Fruit fly (Drosophila melanogaster) whole organism, embryonic: ENCODE data around the gene CG15543.
A peak's percentile ranks its signal among the peaks of the same experiment; 100 is the strongest.

Experiments
- CG10321 ChIP-seq: fragments of 200-800 bp; sonication (Bioruptor generic); IDR thresholded peaks from 2 replicates; pipeline ENCODE4 v1.3.6; 2022; ENCODE audit warnings: missing biosample characterization, missing genetic modification characterization
- CG11398 ChIP-seq: fragments of 200-800 bp; sonication (Bioruptor generic); optimal IDR thresholded peaks from 2 replicates; lab custom pipeline; 2016; ENCODE audit warnings: missing biosample characterization, missing genetic modification characterization
- CG11723 ChIP-seq: fragments of 200-800 bp; sonication (Bioruptor generic); optimal IDR thresholded peaks from 2 replicates; lab custom pipeline; 2017; ENCODE audit warnings: missing biosample characterization, mild to moderate bottlenecking, missing genetic modification characterization
- CG12769 ChIP-seq: fragments of 200-800 bp; sonication (Bioruptor generic); optimal IDR thresholded peaks from 2 replicates; lab custom pipeline; 2019; ENCODE audit warnings: missing biosample characterization, mild to moderate bottlenecking, missing genetic modification characterization, moderate library complexity
- CG13624 ChIP-seq: fragments of 200-800 bp; sonication (Bioruptor generic); optimal IDR thresholded peaks from 2 replicates; lab custom pipeline; 2016; ENCODE audit warnings: missing biosample characterization, missing genetic modification characterization
- CG14014 ChIP-seq: fragments of 200-800 bp; sonication (Bioruptor generic); IDR thresholded peaks from 2 replicates; pipeline ENCODE4 v1.3.6; 2022; ENCODE audit warnings: missing biosample characterization, missing genetic modification characterization
- CG15514 ChIP-seq: fragments of 200-800 bp; sonication (Bioruptor generic); optimal IDR thresholded peaks from 3 replicates; lab custom pipeline; 2017; ENCODE audit warnings: missing biosample characterization, missing genetic modification characterization, mild to moderate bottlenecking, moderate library complexity, missing genetic modification reagents
- CG15696 ChIP-seq: fragments of 200-800 bp; sonication (Bioruptor generic); optimal IDR thresholded peaks from 2 replicates; lab custom pipeline; 2019; ENCODE audit warnings: missing biosample characterization, mild to moderate bottlenecking, missing genetic modification characterization, moderate library complexity
- CG16863 ChIP-seq: fragments of 200-800 bp; sonication (Bioruptor generic); optimal IDR thresholded peaks from 3 replicates; lab custom pipeline; 2016; ENCODE audit warnings: missing biosample characterization, missing genetic modification characterization
- CG18599 ChIP-seq: fragments of 200-800 bp; sonication (Bioruptor generic); optimal IDR thresholded peaks from 3 replicates; lab custom pipeline; 2017; ENCODE audit warnings: missing biosample characterization, missing genetic modification characterization, mild to moderate bottlenecking, moderate library complexity, missing genetic modification reagents
- CG30020 ChIP-seq: fragments of 200-800 bp; optimal IDR thresholded peaks from 2 replicates; lab custom pipeline; 2019; ENCODE audit warnings: missing biosample characterization, mild to moderate bottlenecking, missing genetic modification characterization, moderate library complexity
- CG33213 ChIP-seq: fragments of 200-800 bp; sonication (Bioruptor generic); optimal IDR thresholded peaks from 3 replicates; lab custom pipeline; 2016; ENCODE audit warnings: missing biosample characterization, missing genetic modification characterization
- CG4617 ChIP-seq: fragments of 200-800 bp; sonication (Bioruptor generic); optimal IDR thresholded peaks from 3 replicates; lab custom pipeline; 2016; ENCODE audit warnings: missing biosample characterization, missing genetic modification characterization, borderline replicate concordance
- CG7556 ChIP-seq: fragments of 200-800 bp; sonication (Bioruptor generic); optimal IDR thresholded peaks from 2 replicates; lab custom pipeline; 2017; ENCODE audit warnings: missing biosample characterization, mild to moderate bottlenecking, missing genetic modification characterization
- CG7987 ChIP-seq: fragments of 200-800 bp; sonication (Bioruptor generic); optimal IDR thresholded peaks from 2 replicates; lab custom pipeline; 2018; ENCODE audit warnings: missing biosample characterization, mild to moderate bottlenecking, missing genetic modification characterization, moderate library complexity
- CG8388 ChIP-seq: fragments of 200-800 bp; sonication (Bioruptor generic); optimal IDR thresholded peaks from 2 replicates; lab custom pipeline; 2019; ENCODE audit warnings: missing biosample characterization, mild to moderate bottlenecking, missing genetic modification characterization, moderate library complexity
- CG9797 ChIP-seq: fragments of 200-800 bp; sonication (Bioruptor generic); optimal IDR thresholded peaks from 3 replicates; lab custom pipeline; 2018; ENCODE audit warnings: missing biosample characterization, mild to moderate bottlenecking, missing genetic modification characterization
- CG9876 ChIP-seq: fragments of 200-800 bp; sonication (Bioruptor generic); optimal IDR thresholded peaks from 2 replicates; lab custom pipeline; 2016; ENCODE audit warnings: missing biosample characterization, missing genetic modification characterization
- CG9932 ChIP-seq: fragments of 200-800 bp; sonication (Bioruptor generic); IDR thresholded peaks from 2 replicates; pipeline ENCODE4 v1.3.6; 2022; ENCODE audit warnings: missing biosample characterization, missing genetic modification characterization
- D19B ChIP-seq: fragments of 200-800 bp; sonication (Bioruptor generic); optimal IDR thresholded peaks from 2 replicates; lab custom pipeline; 2017; ENCODE audit warnings: missing biosample characterization, mild to moderate bottlenecking, missing genetic modification characterization
- Fer3 ChIP-seq: fragments of 200-800 bp; sonication (Bioruptor generic); optimal IDR thresholded peaks from 2 replicates; lab custom pipeline; 2018; ENCODE audit warnings: missing biosample characterization, mild to moderate bottlenecking, missing genetic modification characterization, moderate library complexity
- Gug ChIP-seq: fragments of 200-800 bp; sonication (Bioruptor generic); IDR thresholded peaks from 4 replicates; pipeline ENCODE4 v1.3.6; 2022; ENCODE audit warnings: missing biosample characterization, missing genetic modification characterization
- HLHmδ ChIP-seq: fragments of 200-800 bp; sonication (Bioruptor generic); optimal IDR thresholded peaks from 2 replicates; lab custom pipeline; 2018; ENCODE audit warnings: missing biosample characterization, mild to moderate bottlenecking, missing genetic modification characterization, moderate library complexity
- Hmx ChIP-seq: fragments of 200-800 bp; sonication (Bioruptor generic); optimal IDR thresholded peaks from 2 replicates; lab custom pipeline; 2016; ENCODE audit warnings: missing biosample characterization, missing genetic modification characterization
- Mad ChIP-seq: fragments of 200-800 bp; sonication (Bioruptor generic); optimal IDR thresholded peaks from 2 replicates; lab custom pipeline; 2016; ENCODE audit warnings: missing biosample characterization, missing genetic modification characterization
- Mes4 ChIP-seq: fragments of 200-800 bp; sonication (Bioruptor generic); optimal IDR thresholded peaks from 2 replicates; lab custom pipeline; 2016; ENCODE audit warnings: missing biosample characterization, missing genetic modification characterization
- Oaz ChIP-seq: fragments of 200-800 bp; sonication (Bioruptor generic); IDR thresholded peaks from 2 replicates; pipeline ENCODE4 v1.3.6; 2022; ENCODE audit warnings: missing biosample characterization, missing genetic modification characterization
- Sox102F ChIP-seq: fragments of 200-800 bp; sonication (Bioruptor generic); optimal IDR thresholded peaks from 2 replicates; lab custom pipeline; 2018; ENCODE audit warnings: missing biosample characterization, mild to moderate bottlenecking, missing genetic modification characterization, moderate library complexity
- Sry-δ ChIP-seq: fragments of 200-800 bp; sonication (Bioruptor generic); optimal IDR thresholded peaks from 2 replicates; lab custom pipeline; 2016; ENCODE audit warnings: missing biosample characterization, missing genetic modification characterization
- al ChIP-seq: fragments of 200-800 bp; sonication (Bioruptor generic); IDR thresholded peaks from 2 replicates; pipeline ENCODE4 v1.3.6; 2022; ENCODE audit warnings: missing biosample characterization, missing genetic modification characterization
- dmrt11E ChIP-seq: fragments of 200-800 bp; sonication (Bioruptor generic); optimal IDR thresholded peaks from 3 replicates; lab custom pipeline; 2018; ENCODE audit warnings: missing biosample characterization, mild to moderate bottlenecking, missing genetic modification characterization, moderate library complexity
- gsb ChIP-seq: fragments of 200-800 bp; sonication (Bioruptor generic); IDR thresholded peaks from 2 replicates; pipeline ENCODE4 v1.3.6; 2022; ENCODE audit warnings: missing biosample characterization, missing genetic modification characterization
- ham ChIP-seq: fragments of 200-800 bp; sonication (Bioruptor generic); IDR thresholded peaks from 2 replicates; pipeline ENCODE4 v1.3.6; 2022; ENCODE audit warnings: missing biosample characterization, missing genetic modification characterization
- hkb ChIP-seq, 2 experiments: fragments of 200-800 bp in 1 of 2; fragments of >200 bp in 1 of 2; sonication (Bioruptor generic) in 1 of 2; IDR thresholded peaks in 1 of 2; optimal IDR thresholded peaks in 1 of 2; 2 replicates each; pipeline versions ENCODE4 v1.3.6 to Lab custom; 2017 to 2022; ENCODE audit warnings: missing biosample characterization in 1 of 2, missing genetic modification characterization in 1 of 2
- kah ChIP-seq: fragments of 200-800 bp; sonication (Bioruptor generic); optimal IDR thresholded peaks from 2 replicates; lab custom pipeline; 2018; ENCODE audit warnings: missing biosample characterization, mild to moderate bottlenecking, missing genetic modification characterization
- lab ChIP-seq: fragments of 200-800 bp; sonication (Bioruptor generic); optimal IDR thresholded peaks from 3 replicates; lab custom pipeline; 2017; ENCODE audit warnings: missing biosample characterization, missing genetic modification characterization, mild to moderate bottlenecking, moderate library complexity, missing genetic modification reagents
- lmd ChIP-seq: fragments of 200-800 bp; sonication (Bioruptor generic); IDR thresholded peaks from 2 replicates; pipeline ENCODE4 v1.3.6; 2022; ENCODE audit warnings: missing biosample characterization, missing genetic modification characterization
- nmo ChIP-seq: fragments of 200-800 bp; sonication (Bioruptor generic); optimal IDR thresholded peaks from 2 replicates; lab custom pipeline; 2018; ENCODE audit warnings: missing biosample characterization, mild to moderate bottlenecking, missing genetic modification characterization, moderate library complexity
- odd ChIP-seq: fragments of 200-800 bp; sonication (Bioruptor generic); optimal IDR thresholded peaks from 2 replicates; lab custom pipeline; 2017; ENCODE audit warnings: missing biosample characterization, mild to moderate bottlenecking, missing genetic modification characterization
- pan ChIP-seq, 4 experiments: fragments of >200 bp in 3 of 4; fragments of 200-800 bp in 1 of 4; sonication (Bioruptor generic) in 1 of 4; optimal IDR thresholded peaks in 3 of 4; IDR thresholded peaks in 1 of 4; 2 replicates each; pipeline versions ENCODE4 v1.3.6 to Lab custom; 2017 to 2022; ENCODE audit warnings: missing biosample characterization in 2 of 4, missing genetic modification characterization in 2 of 4, mixed read lengths in 1 of 4
- pfk ChIP-seq: fragments of 200-800 bp; sonication (Bioruptor generic); optimal IDR thresholded peaks from 2 replicates; lab custom pipeline; 2018; ENCODE audit warnings: missing biosample characterization, mild to moderate bottlenecking, missing genetic modification characterization, moderate library complexity
- salm ChIP-seq: fragments of 200-800 bp; sonication (Bioruptor generic); optimal IDR thresholded peaks from 2 replicates; lab custom pipeline; 2018; ENCODE audit warnings: missing biosample characterization, mild to moderate bottlenecking, missing genetic modification characterization
- sc ChIP-seq, 3 experiments: fragments of >200 bp in 2 of 3; fragments of 200-800 bp in 1 of 3; sonication (Bioruptor generic) in 1 of 3; optimal IDR thresholded peaks; 2 replicates in 2 of 3; 3 replicates in 1 of 3; lab custom pipeline; 2017; ENCODE audit warnings: mild to moderate bottlenecking in 1 of 3, missing biosample characterization in 1 of 3, missing genetic modification characterization in 1 of 3, missing genetic modification reagents in 1 of 3
- sim ChIP-seq: fragments of 200-800 bp; sonication (Bioruptor generic); IDR thresholded peaks from 2 replicates; pipeline ENCODE4 v1.3.6; 2022; ENCODE audit warnings: missing biosample characterization, missing genetic modification characterization
- sima ChIP-seq: fragments of 200-800 bp; sonication (Bioruptor generic); optimal IDR thresholded peaks from 2 replicates; lab custom pipeline; 2016; ENCODE audit warnings: missing biosample characterization, missing genetic modification characterization
- sr ChIP-seq: fragments of 200-800 bp; sonication (Bioruptor generic); IDR thresholded peaks from 3 replicates; pipeline ENCODE4 v1.3.6; 2022; ENCODE audit warnings: missing biosample characterization, missing genetic modification characterization
- tna ChIP-seq: fragments of 200-800 bp; sonication (Bioruptor generic); IDR thresholded peaks from 2 replicates; pipeline ENCODE4 v1.3.6; 2022; ENCODE audit warnings: missing biosample characterization, missing genetic modification characterization; ENCODE audit not compliant: partially characterized antibody
- trh ChIP-seq: fragments of 200-800 bp; sonication (Bioruptor generic); optimal IDR thresholded peaks from 2 replicates; lab custom pipeline; 2016; ENCODE audit warnings: missing biosample characterization, missing genetic modification characterization
- vnd ChIP-seq: fragments of 200-800 bp; sonication (Bioruptor generic); IDR thresholded peaks from 3 replicates; pipeline ENCODE4 v1.3.6; 2022; ENCODE audit warnings: missing biosample characterization, missing genetic modification characterization; ENCODE audit not compliant: partially characterized antibody

Gene CG15543

DNA sequence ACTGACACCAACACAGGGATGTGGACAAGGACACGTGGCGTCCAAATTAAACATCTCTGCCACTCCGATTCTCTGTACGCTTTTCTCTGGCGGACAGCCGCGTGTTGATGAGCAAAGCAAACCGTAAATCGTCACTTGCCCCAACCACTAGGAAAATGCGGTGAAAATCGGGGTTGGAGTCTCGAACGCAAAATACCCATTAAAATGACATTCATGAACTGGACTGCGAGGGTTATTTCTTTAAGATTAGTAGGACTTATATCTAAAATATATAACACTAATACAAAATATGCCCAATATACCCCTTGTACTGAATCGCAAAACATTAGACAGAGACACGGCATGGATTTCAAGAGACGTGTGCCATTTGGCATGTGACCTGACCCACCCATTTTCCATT is 24.2 kb upstream of the CG15543 start (continued):
- TF ChIP-seq CG13624 (no peak), Oaz (GFP tag; lab: Robert Waterston, UW) (0 out of 2 replicates have a peak, but pooled peaks have one; percentile 24), lab (GFP tag; lab: Kevin White, UChicago) (peak; percentile 51), sc (optimal IDR thresholded peaks at IDR 0.05; lab: Kevin White, UChicago) (no peak), sc (GFP tag; optimal IDR thresholded peaks at IDR 0.05; lab: Kevin White, UChicago) (peak; percentile 8), salm (tag; lab: Kevin White, UChicago) (no peak), CG9876 (GFP tag; lab: Kevin White, UChicago) (no peak), CG4617 (GFP tag; lab: Kevin White, UChicago) (no peak), CG12769 (tag; lab: Kevin White, UChicago) (peak; percentile 5), Gug (GFP tag; lab: Robert Waterston, UW) (0 out of 4 replicates have a peak, but pooled peaks have one; percentile 6), kah (GFP tag; lab: Kevin White, UChicago) (no peak), CG10321 (GFP tag; lab: Robert Waterston, UW) (no peak), pan (optimal IDR thresholded peaks at IDR 0.05; lab: Kevin White, UChicago) (no peak), pan (GFP tag; optimal IDR thresholded peaks at IDR 0.05 in 1 of 2, IDR thresholded peaks at IDR 0.05 in 1 of 2) (peak in 1 of 2 experiments; percentile 15), hkb (optimal IDR thresholded peaks at IDR 0.05; lab: Kevin White, UChicago) (no peak), hkb (GFP tag; IDR thresholded peaks at IDR 0.05; lab: Robert Waterston, UW) (peak; percentile 51; the same call in 1 of the 2 replicates), CG16863 (GFP tag; lab: Kevin White, UChicago) (no peak), CG15514 (GFP tag; lab: Kevin White, UChicago) (no peak), CG8388 (peak; percentile 4), CG7556 (GFP tag; lab: Kevin White, UChicago) (no peak), Mad (GFP tag; lab: Kevin White, UChicago) (no peak), CG11398 (GFP tag; lab: Kevin White, UChicago) (no peak), Fer3 (tag; lab: Kevin White, UChicago) (no peak), D19B (GFP tag; lab: Kevin White, UChicago) (peak; percentile 73), HLHmδ (GFP tag; lab: Kevin White, UChicago) (no peak), CG30020 (tag; lab: Kevin White, UChicago) (no peak), lmd (peak; percentile 13; the same call in 1 of the 2 replicates), CG33213 (no peak), nmo (peak; percentile 43), odd (GFP tag; lab: Kevin White, UChicago) (no peak), trh (no peak), Hmx (GFP tag; lab: Kevin White, UChicago) (no peak), CG14014 (GFP tag; lab: Robert Waterston, UW) (no peak), ham (GFP tag; lab: Robert Waterston, UW) (no peak), CG7987 (GFP tag; lab: Kevin White, UChicago) (no peak), vnd (no peak), dmrt11E (peak; percentile 46), sim (GFP tag; lab: Robert Waterston, UW) (no peak), gsb (no peak), CG18599 (GFP tag; lab: Kevin White, UChicago) (peak; percentile 32), CG15696 (tag; lab: Kevin White, UChicago) (no peak), CG9797 (GFP tag; lab: Kevin White, UChicago) (no peak), CG9932 (GFP tag; lab: Robert Waterston, UW) (no peak), Mes4 (GFP tag; lab: Kevin White, UChicago) (no peak), Sox102F (GFP tag; lab: Kevin White, UChicago) (peak; percentile 43), al (GFP tag; lab: Robert Waterston, UW) (no peak), CG11723 (no peak), sima (GFP tag; lab: Kevin White, UChicago) (no peak), Sry-δ (GFP tag; lab: Kevin White, UChicago) (no peak), sr (no peak), pfk (GFP tag; lab: Kevin White, UChicago) (no peak), tna (GFP tag; lab: Robert Waterston, UW) (no peak)
